Fruit fly (Drosophila melanogaster): ENCODE results near the gene Taf9.

The Taf9 gene

DNA sequence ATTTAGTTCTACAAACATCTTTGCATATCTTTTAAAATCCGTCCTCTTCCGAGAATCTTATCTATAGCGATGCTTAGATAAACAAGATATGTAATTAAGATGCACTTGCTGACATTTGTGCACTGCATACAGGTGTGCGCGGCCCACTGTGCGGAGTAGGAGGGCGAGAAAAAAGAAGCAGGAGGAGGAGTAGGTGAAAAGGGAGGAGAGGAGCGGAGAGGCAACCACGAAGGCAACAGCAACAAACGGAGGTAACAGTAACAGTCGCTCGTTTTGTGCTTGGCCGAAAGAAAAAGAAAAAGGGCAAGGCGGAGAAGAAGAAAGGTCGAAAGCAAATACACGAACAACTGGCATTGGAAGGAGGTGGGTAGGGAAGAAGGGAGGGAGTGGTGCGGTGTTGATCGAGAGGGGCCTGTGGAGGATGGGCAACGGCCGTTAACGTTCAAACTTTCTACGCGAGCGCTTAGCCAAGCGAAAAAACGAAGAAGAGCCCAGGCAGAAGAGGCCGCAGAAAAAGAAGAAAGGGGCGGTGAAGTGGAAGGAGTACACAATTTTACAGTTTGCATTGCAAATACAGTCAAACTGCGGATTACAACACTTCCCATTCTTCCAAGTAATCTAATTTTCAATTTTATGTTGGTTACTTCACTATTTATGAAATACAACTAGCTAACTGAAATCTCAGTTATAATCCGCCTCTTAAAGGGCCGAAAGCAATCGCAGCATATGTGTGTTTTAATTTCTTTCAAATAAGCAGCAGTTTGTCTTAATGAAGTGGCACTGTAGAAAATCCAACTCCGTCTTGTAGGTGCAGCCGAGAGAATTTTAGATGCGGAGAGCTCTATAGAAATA lies 9.6 kb upstream of the Taf9 start:
- TF ChIP-seq psq (GFP tag; optimal IDR thresholded peaks at IDR 0.05) = peak; percentile 83
- peak; percentile 33 for TF ChIP-seq sd (tag; optimal IDR thresholded peaks at IDR 0.05)
- TF ChIP-seq CG4707 (GFP tag; optimal IDR thresholded peaks at IDR 0.05) = peak; percentile 96
- TF ChIP-seq danr (GFP tag; IDR thresholded peaks at IDR 0.05) = no peak
- TF ChIP-seq Awh (GFP tag; IDR thresholded peaks at IDR 0.05) = 0 out of 2 replicates have a peak, but pooled peaks have one; percentile 7
- peak; percentile 9 for TF ChIP-seq CG17385 (GFP tag; optimal IDR thresholded peaks at IDR 0.05)
- TF ChIP-seq Blimp-1 (GFP tag; optimal IDR thresholded peaks at IDR 0.05) = peak; percentile 5
- peak; percentile 82 for TF ChIP-seq sens (GFP tag)
- TF ChIP-seq CG30431 (GFP tag; optimal IDR thresholded peaks at IDR 0.05) = no peak
- no peak for TF ChIP-seq sens-2 (GFP tag; IDR thresholded peaks at IDR 0.05)
- peak in 1 of 2 experiments; percentile 24 for TF ChIP-seq Hr78 (GFP tag; optimal IDR thresholded peaks at IDR 0.05)
- peak; percentile 71 for TF ChIP-seq Med (GFP tag)
- TF ChIP-seq zen (tag; optimal IDR thresholded peaks at IDR 0.05) = peak; percentile 36
- no peak for TF ChIP-seq Fer2 (tag; optimal IDR thresholded peaks at IDR 0.05)
- peak; percentile 84 for TF ChIP-seq grau (tag; optimal IDR thresholded peaks at IDR 0.05)
- peak; percentile 7 for TF ChIP-seq CG2678 (tag; optimal IDR thresholded peaks at IDR 0.05)
- TF ChIP-seq btn (GFP tag; optimal IDR thresholded peaks at IDR 0.05) = no peak
- no peak for TF ChIP-seq CG10147 (GFP tag; optimal IDR thresholded peaks at IDR 0.05)
- TF ChIP-seq bsh (GFP tag; optimal IDR thresholded peaks at IDR 0.05) = peak in 1 of 2 experiments; percentile 18
- TF ChIP-seq CG15479 (GFP tag; optimal IDR thresholded peaks at IDR 0.05) = peak; percentile 55
- TF ChIP-seq crol (GFP tag; IDR thresholded peaks at IDR 0.05) = peak; percentile 92
- 0 out of 3 replicates have a peak, but pooled peaks have one; percentile 11 for TF ChIP-seq z (GFP tag; IDR thresholded peaks at IDR 0.05)
- peak; percentile 73 for TF ChIP-seq Ets65A (GFP tag)
- no peak for TF ChIP-seq Chrac-16 (GFP tag; optimal IDR thresholded peaks at IDR 0.05)
- TF ChIP-seq chinmo (GFP tag; IDR thresholded peaks at IDR 0.05; ENCODE audit: partially characterized antibody) = 0 out of 4 replicates have a peak, but pooled peaks have one; percentile 24
- peak; percentile 22 for TF ChIP-seq gem (tag; optimal IDR thresholded peaks at IDR 0.05)
- TF ChIP-seq tio (GFP tag; optimal IDR thresholded peaks at IDR 0.05) = peak; percentile 3
- TF ChIP-seq pros (GFP tag; optimal IDR thresholded peaks at IDR 0.05) = peak; percentile 93
- TF ChIP-seq CG1603 (tag; optimal IDR thresholded peaks at IDR 0.05) = peak; percentile 15
- TF ChIP-seq CG2199 (GFP tag; IDR thresholded peaks at IDR 0.05) = 0 out of 3 replicates have a peak, but pooled peaks have one; percentile 31
- TF ChIP-seq CG10979 (tag; optimal IDR thresholded peaks at IDR 0.05) = peak; percentile 11
- no peak for TF ChIP-seq sob (GFP tag; IDR thresholded peaks at IDR 0.05)
- peak; percentile 75 for TF ChIP-seq kni (GFP tag; optimal IDR thresholded peaks at IDR 0.05)
- no peak for TF ChIP-seq H2.0 (GFP tag; IDR thresholded peaks at IDR 0.05)

DNA sequence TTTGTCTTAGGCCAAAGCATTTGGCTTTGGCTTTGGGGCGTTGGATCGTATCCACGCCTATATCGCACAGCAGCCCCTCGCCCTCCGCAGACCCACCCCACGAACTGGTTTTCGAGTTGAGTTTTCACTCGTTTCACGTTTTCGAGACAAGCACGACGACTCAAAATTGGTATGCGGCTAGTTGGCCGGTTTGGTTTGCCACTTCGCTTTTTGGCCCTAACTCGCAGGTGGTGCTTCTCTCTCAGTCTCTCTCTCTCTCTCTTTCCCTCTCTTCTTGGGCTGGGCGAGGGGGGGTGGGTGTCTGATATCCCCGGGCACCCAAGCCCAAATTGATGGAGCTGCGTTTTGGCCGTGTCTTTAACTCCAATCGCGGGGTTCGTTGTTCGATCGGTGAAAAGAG lies 8.0 kb upstream of the Taf9 start:
- no peak for TF ChIP-seq CG7745 (tag; optimal IDR thresholded peaks at IDR 0.05)
- no peak for TF ChIP-seq CG3065 (GFP tag; optimal IDR thresholded peaks at IDR 0.05)
- no peak for TF ChIP-seq nom (GFP tag; optimal IDR thresholded peaks at IDR 0.05)
- TF ChIP-seq bbx (GFP tag; IDR thresholded peaks at IDR 0.05; ENCODE audit: partially characterized antibody) = 0 out of 2 replicates have a peak, but pooled peaks have one; percentile 21
- TF ChIP-seq Sry-β (GFP tag; optimal IDR thresholded peaks at IDR 0.05) = no peak
- TF ChIP-seq Rfx (GFP tag; IDR thresholded peaks at IDR 0.05) = no peak
- peak; percentile 71 for TF ChIP-seq sd (tag; optimal IDR thresholded peaks at IDR 0.05)
- no peak for TF ChIP-seq CG13123 (GFP tag; optimal IDR thresholded peaks at IDR 0.05)
- TF ChIP-seq vvl (GFP tag; IDR thresholded peaks at IDR 0.05) = peak; percentile 13; the same call in 1 of the 2 replicates
- TF ChIP-seq Lpt (GFP tag; optimal IDR thresholded peaks at IDR 0.05) = no peak
- no peak for TF ChIP-seq CG18599 (GFP tag; optimal IDR thresholded peaks at IDR 0.05)
- TF ChIP-seq CG4424 (GFP tag; optimal IDR thresholded peaks at IDR 0.05) = no peak
- no peak for TF ChIP-seq CG4360 (GFP tag; IDR thresholded peaks at IDR 0.05)
- no peak for TF ChIP-seq CG8478 (optimal IDR thresholded peaks at IDR 0.05)
- no peak for TF ChIP-seq CG14860 (GFP tag; IDR thresholded peaks at IDR 0.05; ENCODE audit: partially characterized antibody)
- no peak for TF ChIP-seq nerfin-2 (GFP tag; IDR thresholded peaks at IDR 0.05; ENCODE audit: partially characterized antibody)
- TF ChIP-seq gcm2 (GFP tag; optimal IDR thresholded peaks at IDR 0.05) = no peak

Data from whole organism, embryonic.